Worm (Caenorhabditis elegans) whole organism, mixed stage, embryonic: ENCODE results near the gene str-164.

Experiments used
- M03D4.4 ChIP-seq: sonication (generic microtip); optimal IDR thresholded peaks from 2 replicates; lab custom pipeline; 2017; ENCODE audit warnings: mild to moderate bottlenecking, missing genetic modification characterization, missing compliant biosample characterization
- bed-3 ChIP-seq: fragments of 200-800 bp; sonication (Bioruptor generic); optimal IDR thresholded peaks from 3 replicates; lab custom pipeline; 2018; ENCODE audit warnings: mild to moderate bottlenecking, missing genetic modification characterization, moderate library complexity, missing compliant biosample characterization
- blmp-1 ChIP-seq: fragments of 150-350 bp; optimal IDR thresholded peaks from 2 replicates; lab custom pipeline; 2014; ENCODE audit warnings: missing biosample characterization, missing genetic modification characterization
- ceh-43 ChIP-seq: fragments of 200-800 bp; sonication (Bioruptor generic); optimal IDR thresholded peaks from 2 replicates; lab custom pipeline; 2018; ENCODE audit warnings: mild to moderate bottlenecking, missing genetic modification characterization, moderate library complexity, missing compliant biosample characterization
- ceh-83 ChIP-seq: fragments of 200-800 bp; sonication (Bioruptor generic); optimal IDR thresholded peaks from 2 replicates; lab custom pipeline; 2018; ENCODE audit warnings: mild to moderate bottlenecking, missing genetic modification characterization, missing compliant biosample characterization
- ces-1 ChIP-seq: fragments of 150-350 bp; optimal IDR thresholded peaks from 2 replicates; lab custom pipeline; 2014; ENCODE audit warnings: missing biosample characterization, missing genetic modification reagents, missing genetic modification characterization
- cnd-1 ChIP-seq: fragments of 200-800 bp; sonication (Bioruptor generic); optimal IDR thresholded peaks from 2 replicates; lab custom pipeline; 2018; ENCODE audit warnings: mild to moderate bottlenecking, missing genetic modification characterization, missing compliant biosample characterization
- drap-1 ChIP-seq: fragments of 200-800 bp; sonication (Bioruptor generic); optimal IDR thresholded peaks from 3 replicates; lab custom pipeline; 2018; ENCODE audit warnings: mild to moderate bottlenecking, missing genetic modification characterization, missing compliant biosample characterization
- elt-1 ChIP-seq: sonication (generic microtip); optimal IDR thresholded peaks from 2 replicates; lab custom pipeline; 2017; ENCODE audit warnings: missing genetic modification characterization, mild to moderate bottlenecking, missing compliant biosample characterization, antibody characterized with exemption, moderate library complexity, borderline replicate concordance; ENCODE audit not compliant: insufficient read depth
- flh-1 ChIP-seq: fragments of 200-800 bp; sonication (Bioruptor generic); optimal IDR thresholded peaks from 2 replicates; lab custom pipeline; 2018; ENCODE audit warnings: mild to moderate bottlenecking, missing genetic modification characterization, moderate library complexity, missing compliant biosample characterization
- ham-2 ChIP-seq: fragments of 200-800 bp; sonication (Bioruptor generic); optimal IDR thresholded peaks from 2 replicates; lab custom pipeline; 2018; ENCODE audit warnings: mild to moderate bottlenecking, missing genetic modification characterization, missing compliant biosample characterization
- hlh-1 ChIP-seq: fragments of 150-350 bp; optimal IDR thresholded peaks from 2 replicates; lab custom pipeline; 2014; ENCODE audit warnings: missing biosample characterization, missing genetic modification reagents, missing genetic modification characterization
- lin-13 ChIP-seq: fragments of 150-350 bp; optimal IDR thresholded peaks from 2 replicates; lab custom pipeline; 2014; ENCODE audit warnings: missing biosample characterization, missing genetic modification characterization
- lin-32 ChIP-seq: fragments of 200-800 bp; sonication (Bioruptor generic); optimal IDR thresholded peaks from 2 replicates; lab custom pipeline; 2018; ENCODE audit warnings: mild to moderate bottlenecking, missing genetic modification characterization, missing compliant biosample characterization
- lsy-2 ChIP-seq: fragments of 150-350 bp; optimal IDR thresholded peaks from 2 replicates; lab custom pipeline; 2014; ENCODE audit warnings: missing biosample characterization, missing genetic modification characterization
- mab-5 ChIP-seq: fragments of 150-350 bp; optimal IDR thresholded peaks from 2 replicates; lab custom pipeline; 2014; ENCODE audit warnings: missing biosample characterization, missing genetic modification characterization
- mls-2 ChIP-seq: sonication (generic microtip); optimal IDR thresholded peaks from 2 replicates; lab custom pipeline; 2016; ENCODE audit warnings: mild to moderate bottlenecking, missing genetic modification characterization, moderate library complexity, missing compliant biosample characterization
- nhr-12 ChIP-seq: fragments of 150-350 bp; optimal IDR thresholded peaks from 2 replicates; lab custom pipeline; 2014; ENCODE audit warnings: missing biosample characterization, missing genetic modification characterization
- nhr-2 ChIP-seq: fragments of 150-350 bp; optimal IDR thresholded peaks from 2 replicates; lab custom pipeline; 2014; ENCODE audit warnings: missing biosample characterization, missing genetic modification characterization
- nhr-28 ChIP-seq: fragments of 150-350 bp; optimal IDR thresholded peaks from 2 replicates; lab custom pipeline; 2014; ENCODE audit warnings: missing biosample characterization, missing genetic modification characterization
- nhr-76 ChIP-seq: sonication (generic microtip); optimal IDR thresholded peaks from 2 replicates; lab custom pipeline; 2017; ENCODE audit warnings: missing biosample characterization, missing genetic modification characterization
- sem-2 ChIP-seq: fragments of 200-800 bp; sonication (Bioruptor generic); optimal IDR thresholded peaks from 2 replicates; lab custom pipeline; 2018; ENCODE audit warnings: mild to moderate bottlenecking, missing genetic modification characterization, missing compliant biosample characterization
- snpc-4 ChIP-seq: fragments of 150-350 bp; optimal IDR thresholded peaks from 2 replicates; lab custom pipeline; 2014; ENCODE audit warnings: missing biosample characterization, missing genetic modification characterization
- tbx-8 ChIP-seq: fragments of 200-800 bp; sonication (Bioruptor generic); optimal IDR thresholded peaks from 2 replicates; lab custom pipeline; 2018; ENCODE audit warnings: mild to moderate bottlenecking, missing genetic modification characterization, moderate library complexity, missing compliant biosample characterization
- unc-120 ChIP-seq: sonication (generic microtip); optimal IDR thresholded peaks from 2 replicates; lab custom pipeline; 2017; ENCODE audit warnings: missing genetic modification characterization, missing compliant biosample characterization; ENCODE audit not compliant: poor library complexity, severe bottlenecking
- unc-39 ChIP-seq: fragments of 150-350 bp; optimal IDR thresholded peaks from 2 replicates; lab custom pipeline; 2014; ENCODE audit warnings: missing biosample characterization, missing genetic modification characterization
- zip-8 ChIP-seq: fragments of 150-350 bp; optimal IDR thresholded peaks from 2 replicates; lab custom pipeline; 2014; ENCODE audit warnings: missing biosample characterization, missing genetic modification characterization
- ztf-11 ChIP-seq: fragments of 150-350 bp; optimal IDR thresholded peaks from 2 replicates; lab custom pipeline; 2014; ENCODE audit warnings: missing biosample characterization, missing genetic modification characterization

Gene str-164

ce11 chrIV:4988531-4988930 lies 28.0 kb downstream of the str-164 start, which contains the start of gene E03H12.7:
E03H12.7 (minus strand) TSS chrIV:4988631.
- TF ChIP-seq nhr-28 (tag; lab: Kevin White, UChicago) (no peak), ham-2 (no peak), cnd-1 (tag; lab: Kevin White, UChicago) (no peak), unc-39 (tag; lab: Kevin White, UChicago) (no peak), mab-5 (tag; lab: Kevin White, UChicago) (no peak)

- TF ChIP-seq ztf-11 (tag; lab: Kevin White, UChicago) (no peak), bed-3 (GFP tag; lab: Kevin White, UChicago) (no peak), lin-32 (no peak), ceh-43 (GFP tag; lab: Kevin White, UChicago) (no peak), lin-13 (tag; lab: Kevin White, UChicago) (no peak), tbx-8 (GFP tag; lab: Kevin White, UChicago) (no peak), nhr-12 (tag; lab: Kevin White, UChicago) (no peak), nhr-76 (tag; lab: Kevin White, UChicago) (no peak), ham-2 (no peak), sem-2 (GFP tag; lab: Kevin White, UChicago) (no peak), ces-1 (GFP tag; lab: Kevin White, UChicago) (no peak), elt-1 (no peak), flh-1 (GFP tag; lab: Kevin White, UChicago) (no peak), blmp-1 (tag; lab: Kevin White, UChicago) (no peak), unc-120 (tag; lab: Kevin White, UChicago) (no peak)
- TF ChIP-seq, all 35 proteins: peak for 0
These were observed 31.6 kb downstream of the str-164 start, which contains the start of gene str-162 for ce11 chrIV:4992089-4992488. str-162 (plus strand) TSS chrIV:4992389.

- no peak for TF ChIP-seq sem-2 (GFP tag; lab: Kevin White, UChicago)
- TF ChIP-seq, all 35 proteins: peak for 0
These were observed 32.6 kb downstream of the str-164 start for ce11 chrIV:4993128-4993527.

ce11 chrIV:4995842-4996241 lies 35.3 kb downstream of the str-164 start, which contains the start of gene ssq-2:
ssq-2 (plus strand) TSS chrIV:4996142.
- TF ChIP-seq flh-1 (GFP tag; lab: Kevin White, UChicago) = no peak
- no peak for TF ChIP-seq hlh-1 (tag; lab: Kevin White, UChicago)
- TF ChIP-seq ztf-11 (tag; lab: Kevin White, UChicago) = no peak
- TF ChIP-seq snpc-4 = no peak
- TF ChIP-seq ceh-83 (GFP tag; lab: Kevin White, UChicago) = no peak
- TF ChIP-seq nhr-2 = no peak
- no peak for TF ChIP-seq M03D4.4 (tag; lab: Kevin White, UChicago)

DNA sequence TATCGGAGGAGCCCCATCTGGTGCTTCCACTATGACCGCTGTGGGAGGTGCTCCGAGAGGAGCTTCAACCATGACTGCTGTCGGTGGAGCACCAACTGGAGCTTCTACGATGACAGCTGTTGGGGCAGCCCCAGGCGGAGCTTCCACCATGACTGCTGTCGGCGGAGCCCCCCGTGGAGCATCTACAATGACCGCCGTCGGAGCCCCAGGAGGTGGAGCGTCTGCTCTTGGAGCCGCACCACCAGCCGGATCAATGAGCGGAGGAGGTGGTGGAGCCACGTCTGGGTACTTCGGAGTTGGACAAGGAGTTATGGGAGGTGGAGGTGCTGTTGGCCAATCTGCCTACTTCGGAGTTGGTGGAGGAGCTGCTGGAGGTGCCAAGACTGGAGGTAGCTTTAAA lies 36.4 kb downstream of the str-164 start:
- TF ChIP-seq elt-1 (no peak), ces-1 (GFP tag; lab: Kevin White, UChicago) (no peak), mls-2 (tag; lab: Kevin White, UChicago) (no peak), ceh-43 (GFP tag; lab: Kevin White, UChicago) (no peak), snpc-4 (no peak), lin-13 (tag; lab: Kevin White, UChicago) (no peak), lsy-2 (tag; lab: Kevin White, UChicago) (no peak)
- TF ChIP-seq, all 35 proteins: peak for 0

- peak; percentile 30 for TF ChIP-seq zip-8 (tag; lab: Kevin White, UChicago)
- no peak for TF ChIP-seq drap-1
These were observed 41.9 kb downstream of the str-164 start, which contains the start of gene pes-1 for ce11 chrIV:5002448-5002847. pes-1 (plus strand) TSS chrIV:5002748.

- TF ChIP-seq nhr-2 (no peak), elt-1 (no peak), lsy-2 (tag; lab: Kevin White, UChicago) (no peak), unc-39 (tag; lab: Kevin White, UChicago) (no peak)
These were observed 44.6 kb downstream of the str-164 start for ce11 chrIV:5005154-5005553.
